Worm (Caenorhabditis elegans): Measurements from ENCODE around the gene igcm-1.

DNA sequence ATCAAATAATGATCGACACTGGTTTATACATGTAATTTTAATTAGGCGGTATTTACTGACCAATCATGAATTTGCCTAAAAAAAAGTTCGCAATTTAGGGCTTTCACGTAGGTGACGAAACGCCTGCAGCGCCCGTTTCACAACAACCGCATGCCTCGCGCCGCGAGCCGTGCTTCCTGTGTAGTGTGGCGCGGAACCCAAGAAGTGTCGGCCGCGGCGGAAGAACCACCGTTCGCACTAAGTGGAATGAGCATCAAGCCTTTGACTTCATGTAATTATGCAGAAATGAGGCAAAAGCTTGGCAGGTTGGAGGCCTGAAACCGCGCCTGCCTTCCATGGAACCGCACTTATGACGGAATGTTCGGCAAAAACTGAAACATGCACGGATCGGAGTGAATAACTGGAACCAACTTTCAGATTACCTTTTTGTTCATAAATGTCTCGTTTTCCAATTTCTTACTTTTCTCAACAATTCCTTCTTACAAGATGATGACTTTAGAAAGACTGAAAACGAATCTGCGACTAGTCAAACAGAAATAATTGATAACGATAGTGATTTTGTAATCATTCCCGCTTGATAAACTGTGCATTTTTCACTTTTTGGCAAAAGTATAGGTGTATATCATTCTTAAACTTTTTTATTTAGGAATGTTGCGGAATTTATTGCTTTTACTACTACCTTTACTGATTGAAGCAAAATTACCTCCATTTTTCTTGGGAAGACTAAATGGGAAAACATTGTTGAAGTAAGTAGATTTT, 20.8 kb upstream of the igcm-1 start, which contains the start of gene F56F10.1:
- TF ChIP-seq unc-62 (GFP tag; optimal IDR thresholded peaks at IDR 0.05), result no peak
- no peak for TF ChIP-seq ceh-39 (tag; optimal IDR thresholded peaks at IDR 0.05)

All from whole organism, mixed stage, embryonic.